Worm (Caenorhabditis elegans) whole organism, L3 larva: ENCODE measurements around the gene mrpl-28.

ENCODE experiments used
- ceh-16 ChIP-seq: sonication (generic microtip); optimal IDR thresholded peaks from 2 replicates; lab custom pipeline; 2017; ENCODE audit warnings: missing biosample characterization, missing genetic modification characterization
- ceh-82 ChIP-seq: fragments of 150-350 bp; optimal IDR thresholded peaks from 2 replicates; lab custom pipeline; 2014; ENCODE audit warnings: missing biosample characterization, missing genetic modification characterization
- lin-15B ChIP-seq: fragments of 150-350 bp; optimal IDR thresholded peaks from 2 replicates; lab custom pipeline; 2014; ENCODE audit warnings: missing biosample characterization, missing genetic modification characterization
- lin-39 ChIP-seq: fragments of 150-350 bp; optimal IDR thresholded peaks from 2 replicates; lab custom pipeline; 2018; ENCODE audit warnings: missing biosample characterization, missing genetic modification reagents, missing genetic modification characterization
- nhr-25 ChIP-seq: sonication (generic microtip); optimal IDR thresholded peaks from 2 replicates; lab custom pipeline; 2017; ENCODE audit warnings: missing biosample characterization, missing genetic modification characterization
- unc-62 ChIP-seq: fragments of 150-350 bp; sonication (generic microtip); optimal IDR thresholded peaks from 4 replicates; lab custom pipeline; 2014; ENCODE audit warnings: missing biosample characterization, missing genetic modification reagents, missing genetic modification characterization

DNA sequence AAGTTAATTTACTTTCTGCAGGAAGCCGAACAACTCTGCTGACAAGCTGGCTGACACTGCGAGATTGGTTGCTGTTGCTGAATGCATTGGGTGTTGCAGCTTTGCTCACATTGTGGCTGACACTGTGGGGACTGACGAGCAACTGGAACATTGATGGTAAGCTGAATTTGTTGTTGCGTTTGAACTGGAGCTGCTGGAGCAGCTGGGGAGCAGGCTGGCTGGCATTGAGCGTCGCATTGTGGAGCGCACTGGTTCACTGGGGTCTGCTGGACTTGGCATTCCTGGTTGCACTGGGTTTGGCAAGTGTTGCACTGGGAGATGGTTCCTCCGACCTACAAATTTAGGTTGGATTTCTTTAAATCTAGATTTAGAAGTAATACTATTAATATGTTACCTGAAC is 36.8 kb upstream of the mrpl-28 start:
- no peak for TF ChIP-seq ceh-16 (tag; lab: Kevin White, UChicago)
- TF ChIP-seq unc-62 (GFP tag; lab: Kevin White, UChicago), result no peak
- TF ChIP-seq ceh-82 (tag; lab: Kevin White, UChicago), result no peak
- no peak for TF ChIP-seq lin-39 (tag; lab: Kevin White, UChicago)
- no peak for TF ChIP-seq nhr-25 (tag; lab: Kevin White, UChicago)
- TF ChIP-seq lin-15B (tag; lab: Kevin White, UChicago), result no peak
